Worm (Caenorhabditis elegans) whole organism, L1 larva: ENCODE data around the gene pigg-1.
A peak's percentile ranks its signal among the peaks of the same experiment; 100 is the strongest.

Experiments
- C04F5.9 ChIP-seq: sonication (generic microtip); optimal IDR thresholded peaks from 2 replicates; lab custom pipeline; 2016; ENCODE audit warnings: missing genetic modification characterization, missing compliant biosample characterization
- C16A3.4 ChIP-seq: fragments of 150-350 bp; optimal IDR thresholded peaks from 2 replicates; lab custom pipeline; 2014; ENCODE audit warnings: missing biosample characterization, missing genetic modification characterization
- aha-1 ChIP-seq: fragments of 150-350 bp; optimal IDR thresholded peaks from 2 replicates; lab custom pipeline; 2014; ENCODE audit warnings: missing biosample characterization, missing genetic modification characterization
- blmp-1 ChIP-seq: fragments of 150-350 bp; optimal IDR thresholded peaks from 2 replicates; lab custom pipeline; 2014; ENCODE audit warnings: missing biosample characterization, missing genetic modification characterization
- ceh-82 ChIP-seq, 3 experiments: fragments of 150-350 bp in 1 of 3; sonication (generic microtip) in 2 of 3; optimal IDR thresholded peaks; 2 replicates each; lab custom pipeline; 2014 to 2017; ENCODE audit warnings: missing biosample characterization in 3 of 3, missing genetic modification characterization in 3 of 3
- ceh-88 ChIP-seq: fragments of 200-800 bp; sonication (Bioruptor generic); IDR thresholded peaks from 2 replicates; pipeline ENCODE4 v1.3.6; 2022; ENCODE audit warnings: missing genetic modification characterization, missing compliant biosample characterization
- dsc-1 ChIP-seq: sonication (generic microtip); optimal IDR thresholded peaks from 2 replicates; lab custom pipeline; 2016; ENCODE audit warnings: mild to moderate bottlenecking, missing genetic modification characterization, missing compliant biosample characterization
- efl-1 ChIP-seq, 4 experiments: fragments of 150-350 bp; optimal IDR thresholded peaks in 3 of 4; peaks in 1 of 4; 1 replicate in 1 of 4; 2 replicates in 3 of 4; lab custom pipeline; 2014; ENCODE audit warnings: missing biosample characterization in 2 of 4, missing genetic modification characterization in 2 of 4, missing genetic modification reagents in 2 of 4
- elt-3 ChIP-seq, 6 experiments: fragments of 150-350 bp in 1 of 6; sonication (generic microtip); optimal IDR thresholded peaks; 2 replicates each; lab custom pipeline; 2017 to 2018; ENCODE audit warnings: missing biosample characterization in 6 of 6, missing genetic modification characterization in 6 of 6, inconsistent platforms in 1 of 6
- fkh-10 ChIP-seq: sonication (generic microtip); optimal IDR thresholded peaks from 2 replicates; lab custom pipeline; 2017; ENCODE audit warnings: missing biosample characterization, missing genetic modification reagents, missing genetic modification characterization
- fkh-4 ChIP-seq: sonication (generic microtip); optimal IDR thresholded peaks from 2 replicates; lab custom pipeline; 2016; ENCODE audit warnings: missing compliant biosample characterization, missing genetic modification characterization, borderline replicate concordance
- hlh-4 ChIP-seq: sonication (generic microtip); optimal IDR thresholded peaks from 2 replicates; lab custom pipeline; 2016; ENCODE audit warnings: mild to moderate bottlenecking, missing genetic modification characterization, missing compliant biosample characterization
- lin-13 ChIP-seq: fragments of 150-350 bp; optimal IDR thresholded peaks from 2 replicates; lab custom pipeline; 2014; ENCODE audit warnings: missing biosample characterization, missing genetic modification reagents, missing genetic modification characterization
- lin-14 ChIP-seq: fragments of 200-800 bp; sonication (Bioruptor generic); optimal IDR thresholded peaks from 2 replicates; lab custom pipeline; 2018; ENCODE audit warnings: mild to moderate bottlenecking, missing genetic modification characterization, moderate library complexity, missing compliant biosample characterization
- lin-35 ChIP-seq, 2 experiments: fragments of 150-350 bp; optimal IDR thresholded peaks; 2 replicates each; lab custom pipeline; 2014; ENCODE audit warnings: missing biosample characterization in 2 of 2, missing genetic modification characterization in 2 of 2, missing genetic modification reagents in 2 of 2
- lsy-2 ChIP-seq, 2 experiments: fragments of 150-350 bp; optimal IDR thresholded peaks; 2 replicates each; lab custom pipeline; 2014; ENCODE audit warnings: missing biosample characterization in 2 of 2, missing genetic modification characterization in 2 of 2
- nhr-11 ChIP-seq: fragments of 150-350 bp; optimal IDR thresholded peaks from 2 replicates; lab custom pipeline; 2014; ENCODE audit warnings: missing biosample characterization, missing genetic modification characterization
- nhr-12 ChIP-seq: sonication (generic microtip); optimal IDR thresholded peaks from 2 replicates; lab custom pipeline; 2017; ENCODE audit warnings: missing biosample characterization, missing genetic modification characterization
- nhr-20 ChIP-seq: sonication (generic microtip); optimal IDR thresholded peaks from 2 replicates; lab custom pipeline; 2016; ENCODE audit warnings: mild to moderate bottlenecking, missing genetic modification characterization, missing compliant biosample characterization
- nhr-28 ChIP-seq: fragments of 150-350 bp; optimal IDR thresholded peaks from 2 replicates; lab custom pipeline; 2014; ENCODE audit warnings: missing biosample characterization, missing genetic modification characterization
- nhr-71 ChIP-seq: sonication (generic microtip); optimal IDR thresholded peaks from 2 replicates; lab custom pipeline; 2016; ENCODE audit warnings: mild to moderate bottlenecking, missing genetic modification characterization, moderate library complexity, missing compliant biosample characterization
- nhr-85 ChIP-seq: sonication (generic microtip); peaks from one replicate; lab custom pipeline; 2016; ENCODE audit warnings: missing genetic modification characterization, inconsistent platforms, missing compliant biosample characterization
- pqm-1 ChIP-seq: sonication (generic microtip); optimal IDR thresholded peaks from 3 replicates; lab custom pipeline; 2017; ENCODE audit warnings: missing biosample characterization, missing genetic modification characterization
- snpc-4 ChIP-seq: fragments of 150-350 bp; optimal IDR thresholded peaks from 2 replicates; lab custom pipeline; 2014; ENCODE audit warnings: missing biosample characterization, missing genetic modification characterization
- sptf-1 ChIP-seq: fragments of 150-350 bp; optimal IDR thresholded peaks from 2 replicates; lab custom pipeline; 2014; ENCODE audit warnings: missing biosample characterization, missing genetic modification characterization
- sup-37 ChIP-seq: fragments of 200-800 bp; sonication (Bioruptor generic); optimal IDR thresholded peaks from 2 replicates; lab custom pipeline; 2018; ENCODE audit warnings: mild to moderate bottlenecking, missing genetic modification characterization, missing compliant biosample characterization
- swsn-7 ChIP-seq: sonication (generic microtip); optimal IDR thresholded peaks from 2 replicates; lab custom pipeline; 2016; ENCODE audit warnings: missing genetic modification characterization, missing compliant biosample characterization
- unc-30 ChIP-seq: sonication (generic microtip); optimal IDR thresholded peaks from 2 replicates; lab custom pipeline; 2017; ENCODE audit warnings: missing biosample characterization, missing genetic modification characterization
- zip-4 ChIP-seq: fragments of 200-800 bp; sonication (Bioruptor generic); optimal IDR thresholded peaks from 2 replicates; lab custom pipeline; 2018; ENCODE audit warnings: mild to moderate bottlenecking, missing genetic modification characterization, moderate library complexity, missing compliant biosample characterization

pigg-1 gene

DNA sequence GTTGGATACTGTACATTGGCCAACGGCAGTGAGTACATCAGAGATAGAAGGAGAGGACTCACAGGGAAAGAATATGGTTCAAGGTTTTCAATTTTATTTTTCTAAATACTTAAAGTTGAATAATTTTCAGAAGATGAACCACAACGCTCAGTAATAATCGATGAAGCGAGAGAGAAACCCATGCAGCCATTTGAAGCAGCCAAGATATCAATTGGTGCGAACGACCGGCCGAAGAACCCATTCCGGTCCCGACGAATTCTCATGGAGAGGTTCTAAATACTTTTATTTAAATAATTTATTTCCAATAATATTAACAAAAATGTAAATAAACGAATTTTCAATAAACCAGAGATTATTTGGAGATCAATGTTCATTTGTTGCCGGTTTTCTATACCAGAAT is at the start of gene pigg-1:
Gene pigg-1, minus strand, starts transcription at position 101 of the 400 bp plus-strand sequence.
- no peak for TF ChIP-seq pqm-1 (tag; lab: Kevin White, UChicago)
- no peak for TF ChIP-seq nhr-28 (tag; lab: Kevin White, UChicago)

DNA sequence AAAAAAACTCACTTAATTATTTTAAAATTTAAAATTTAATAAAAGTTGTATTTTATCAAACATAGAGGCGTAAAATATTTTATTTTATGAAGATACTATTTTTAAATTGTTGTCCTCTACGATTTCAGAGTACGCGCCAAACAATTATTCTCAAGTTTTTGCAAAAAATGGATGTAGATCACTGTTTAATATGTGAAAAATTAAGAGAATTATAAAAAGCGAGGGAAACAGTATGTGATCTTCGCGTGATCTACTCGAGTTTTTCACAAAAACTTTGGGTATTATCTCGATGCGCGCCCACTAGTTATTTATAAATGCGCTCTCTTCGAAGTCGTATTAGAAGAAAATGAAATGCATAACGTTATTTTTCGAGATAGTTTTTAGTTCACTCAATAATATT is 48.8 kb upstream of the pigg-1 start:
- TF ChIP-seq hlh-4 (tag; lab: Kevin White, UChicago) (no peak), nhr-28 (tag; lab: Kevin White, UChicago) (no peak), efl-1 (optimal IDR thresholded peaks at IDR 0.05; lab: Kevin White, UChicago) (no peak), efl-1 (GFP tag; optimal IDR thresholded peaks at IDR 0.05 in 1 of 2; lab: Kevin White, UChicago) (no peak), swsn-7 (tag; lab: Kevin White, UChicago) (no peak), nhr-11 (no peak), snpc-4 (no peak), aha-1 (tag; lab: Kevin White, UChicago) (no peak), fkh-4 (tag; lab: Kevin White, UChicago) (no peak), zip-4 (no peak), nhr-20 (tag; lab: Kevin White, UChicago) (no peak), ceh-88 (no peak)

- TF ChIP-seq zip-4 (no peak), sptf-1 (no peak), C04F5.9 (tag; lab: Kevin White, UChicago) (no peak), C16A3.4 (no peak), lin-35 (GFP tag; optimal IDR thresholded peaks at IDR 0.05; lab: Kevin White, UChicago) (no peak), ceh-82 (tag; optimal IDR thresholded peaks at IDR 0.05; lab: Kevin White, UChicago) (no peak)
Measured at ce11 chrII:8646437-8646836, 46.4 kb upstream of the pigg-1 start.

- TF ChIP-seq sup-37 (GFP tag; lab: Kevin White, UChicago) (no peak), blmp-1 (tag; lab: Kevin White, UChicago) (peak; percentile 37), unc-30 (tag; lab: Kevin White, UChicago) (no peak), lsy-2 (tag; optimal IDR thresholded peaks at IDR 0.05; lab: Kevin White, UChicago) (peak in 1 of 2 experiments; percentile 20), efl-1 (optimal IDR thresholded peaks at IDR 0.05; lab: Kevin White, UChicago) (no peak), efl-1 (GFP tag; optimal IDR thresholded peaks at IDR 0.05 in 1 of 2; lab: Kevin White, UChicago) (peak in 1 of 2 experiments; percentile 67), fkh-10 (GFP tag; lab: Kevin White, UChicago) (no peak), nhr-71 (tag; lab: Kevin White, UChicago) (peak; percentile 18), fkh-4 (tag; lab: Kevin White, UChicago) (peak; percentile 76), lin-14 (GFP tag; lab: Kevin White, UChicago) (peak; percentile 58), nhr-20 (tag; lab: Kevin White, UChicago) (no peak), dsc-1 (tag; lab: Kevin White, UChicago) (peak; percentile 90)
Measured at ce11 chrII:8643627-8644356, 43.7 kb upstream of the pigg-1 start.

DNA sequence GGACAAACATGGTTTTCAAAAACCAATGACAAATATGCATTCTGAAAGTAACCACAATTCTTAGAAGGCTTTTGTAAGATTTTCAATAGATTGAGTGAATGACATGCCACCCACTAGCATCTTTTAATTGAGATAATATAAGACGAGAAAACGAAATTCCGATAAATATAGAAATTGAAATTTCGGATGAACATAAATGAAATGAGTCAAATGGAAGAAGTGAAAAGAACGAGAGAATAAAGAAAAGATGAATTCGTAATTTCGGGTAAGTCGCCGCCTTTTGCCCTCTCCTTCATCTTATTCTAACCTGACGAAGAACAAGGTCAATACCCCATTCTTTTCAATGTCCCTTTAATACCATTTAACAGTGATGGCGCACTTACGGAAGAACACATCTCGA is 42.3 kb upstream of the pigg-1 start:
- TF ChIP-seq nhr-12 (tag; lab: Kevin White, UChicago) (no peak), C04F5.9 (tag; lab: Kevin White, UChicago) (no peak), blmp-1 (tag; lab: Kevin White, UChicago) (peak; percentile 83), lin-14 (GFP tag; lab: Kevin White, UChicago) (peak; percentile 13)

- TF ChIP-seq elt-3 (tag; optimal IDR thresholded peaks at IDR 0.05; lab: Kevin White, UChicago) (peak in 1 of 6 experiments; percentile 11), lin-14 (GFP tag; lab: Kevin White, UChicago) (peak; percentile 39), blmp-1 (tag; lab: Kevin White, UChicago) (peak; percentile 81), lin-13 (GFP tag; lab: Kevin White, UChicago) (no peak), nhr-20 (tag; lab: Kevin White, UChicago) (no peak), efl-1 (optimal IDR thresholded peaks at IDR 0.05; lab: Kevin White, UChicago) (no peak), efl-1 (GFP tag; optimal IDR thresholded peaks at IDR 0.05 in 1 of 2; lab: Kevin White, UChicago) (peak in 1 of 2 experiments; percentile 58), lin-35 (GFP tag; optimal IDR thresholded peaks at IDR 0.05; lab: Kevin White, UChicago) (peak in 1 of 2 experiments; percentile 4), nhr-85 (tag; lab: Kevin White, UChicago) (peak; percentile 57)
Measured at ce11 chrII:8641131-8641530, 41.1 kb upstream of the pigg-1 start, which contains the start of gene D2085.7. Gene D2085.7 (plus strand): TSS chrII:8641381.
